Fruit fly (Drosophila melanogaster): ENCODE data around the gene CG33181.

The CG33181 gene

DNA sequence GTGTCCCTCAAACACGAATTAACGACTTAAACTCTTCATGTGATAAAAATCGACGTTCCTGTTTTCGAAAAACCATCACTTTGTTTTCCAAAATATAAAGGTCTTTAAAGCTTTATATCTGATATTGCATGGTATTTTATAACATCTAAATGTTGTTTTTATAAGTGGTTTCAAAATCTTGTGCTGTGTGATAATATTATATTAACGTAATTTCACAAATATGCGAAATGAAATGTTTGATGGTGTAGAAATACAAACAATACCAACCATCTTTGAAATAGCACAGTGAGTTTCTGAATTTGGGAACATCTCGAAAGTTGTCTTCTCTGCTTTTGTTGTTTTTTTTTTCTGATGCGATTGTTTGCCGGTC is 1.8 kb downstream of the CG33181 start (continued):
- TF ChIP-seq dsx (GFP tag; optimal IDR thresholded peaks at IDR 0.05; ENCODE audit: poor library complexity, severe bottlenecking): no peak
- TF ChIP-seq dac (GFP tag; optimal IDR thresholded peaks at IDR 0.05): no peak
- no peak for TF ChIP-seq fkh (GFP tag; optimal IDR thresholded peaks at IDR 0.05)
- no peak for TF ChIP-seq pdm3 (GFP tag; optimal IDR thresholded peaks at IDR 0.05)
- no peak for TF ChIP-seq CG10631 (GFP tag; optimal IDR thresholded peaks at IDR 0.05)
- TF ChIP-seq eg (GFP tag; IDR thresholded peaks at IDR 0.05): no peak
- TF ChIP-seq Sox14 (GFP tag; optimal IDR thresholded peaks at IDR 0.05): no peak
- TF ChIP-seq CG3032 (tag; optimal IDR thresholded peaks at IDR 0.05): peak; percentile 5
- TF ChIP-seq CG8119 (GFP tag; IDR thresholded peaks at IDR 0.05): no peak
- peak; percentile 26 for TF ChIP-seq CG6808 (GFP tag; optimal IDR thresholded peaks at IDR 0.05)
- TF ChIP-seq fd59A (GFP tag; optimal IDR thresholded peaks at IDR 0.05): no peak
- TF ChIP-seq Eip75B (GFP tag; optimal IDR thresholded peaks at IDR 0.05): peak; percentile 29
- no peak for TF ChIP-seq CG32006 (GFP tag; optimal IDR thresholded peaks at IDR 0.05)
- TF ChIP-seq Blimp-1 (GFP tag; optimal IDR thresholded peaks at IDR 0.05): no peak
- peak; percentile 27 for TF ChIP-seq lz (GFP tag; optimal IDR thresholded peaks at IDR 0.05)
- no peak for TF ChIP-seq CG6792 (GFP tag; optimal IDR thresholded peaks at IDR 0.05)
- TF ChIP-seq CG4318 (GFP tag; optimal IDR thresholded peaks at IDR 0.05): no peak
- TF ChIP-seq Sox102F (GFP tag; optimal IDR thresholded peaks at IDR 0.05): peak; percentile 17
- TF ChIP-seq Hr39 (GFP tag; optimal IDR thresholded peaks at IDR 0.05): peak; percentile 20
- peak; percentile 49 for TF ChIP-seq Met (GFP tag; optimal IDR thresholded peaks at IDR 0.05)
- no peak for TF ChIP-seq salr (GFP tag; optimal IDR thresholded peaks at IDR 0.05)
- TF ChIP-seq Eip93F (GFP tag; optimal IDR thresholded peaks at IDR 0.05): no peak

DNA sequence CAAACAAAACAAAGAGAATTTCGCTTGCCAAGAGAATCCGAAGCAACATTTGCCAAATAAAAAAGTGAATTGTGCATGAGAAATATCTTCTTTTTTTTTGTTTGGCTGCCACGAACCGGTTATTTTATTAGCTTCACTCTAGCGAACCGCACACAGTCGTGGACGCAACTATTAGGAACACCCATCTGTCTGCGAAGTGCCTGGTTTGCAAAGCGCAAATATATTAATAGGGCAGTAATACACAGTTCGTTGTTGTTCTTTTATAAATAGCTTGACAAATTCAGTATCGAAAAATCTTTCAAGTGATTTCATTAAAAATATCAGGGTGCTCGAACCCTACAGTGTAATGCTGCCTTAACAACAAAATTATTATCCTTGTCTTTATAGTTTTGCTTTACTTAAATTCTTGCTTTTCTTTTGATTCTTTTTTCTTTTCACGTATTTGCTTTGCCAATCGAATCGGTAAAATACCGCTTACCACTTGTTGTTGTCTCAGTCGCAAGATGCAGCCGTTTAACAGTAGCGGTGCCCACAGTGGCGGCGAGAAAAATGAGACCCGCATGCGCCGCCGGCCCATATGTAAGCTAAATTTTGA is 2.4 kb downstream of the CG33181 start:
- TF ChIP-seq Smox (GFP tag; optimal IDR thresholded peaks at IDR 0.05): peak; percentile 70
- no peak; the same call in 1 of the 2 replicates for TF ChIP-seq CG15336 (GFP tag; IDR thresholded peaks at IDR 0.05)
- no peak for TF ChIP-seq CG10669 (GFP tag; optimal IDR thresholded peaks at IDR 0.05)
- TF ChIP-seq CG1621 (tag; optimal IDR thresholded peaks at IDR 0.05): peak; percentile 21
- peak; percentile 29; the same call in 1 of the 2 replicates for TF ChIP-seq Gug (GFP tag; IDR thresholded peaks at IDR 0.05)
- TF ChIP-seq achi (GFP tag; optimal IDR thresholded peaks at IDR 0.05): peak; percentile 45
- TF ChIP-seq CG3919 (GFP tag; optimal IDR thresholded peaks at IDR 0.05): peak; percentile 42
- peak; percentile 62 for TF ChIP-seq CG3032 (tag; optimal IDR thresholded peaks at IDR 0.05)
- TF ChIP-seq cyc (GFP tag; optimal IDR thresholded peaks at IDR 0.05): peak; percentile 36
- peak; percentile 47 for TF ChIP-seq Ets96B (tag; optimal IDR thresholded peaks at IDR 0.05)
- no peak for TF ChIP-seq Eip93F (GFP tag; optimal IDR thresholded peaks at IDR 0.05)
- no peak for TF ChIP-seq CG11762 (GFP tag; optimal IDR thresholded peaks at IDR 0.05; ENCODE audit: insufficient read depth)
- peak; percentile 59 for TF ChIP-seq CG6163 (GFP tag; IDR thresholded peaks at IDR 0.05)
- TF ChIP-seq CG8632 (GFP tag; optimal IDR thresholded peaks at IDR 0.05): peak; percentile 58
- TF ChIP-seq Hr38 (GFP tag; optimal IDR thresholded peaks at IDR 0.05): peak; percentile 20
- no peak for TF ChIP-seq CG9139 (GFP tag; optimal IDR thresholded peaks at IDR 0.05)
- peak; percentile 25 for TF ChIP-seq CG6808 (GFP tag; optimal IDR thresholded peaks at IDR 0.05)
- TF ChIP-seq CG10631 (GFP tag; optimal IDR thresholded peaks at IDR 0.05): peak; percentile 22
- TF ChIP-seq Eip75B (GFP tag; optimal IDR thresholded peaks at IDR 0.05): peak; percentile 19
- TF ChIP-seq CG4318 (GFP tag; optimal IDR thresholded peaks at IDR 0.05): peak; percentile 4
- TF ChIP-seq esn (GFP tag; optimal IDR thresholded peaks at IDR 0.05): peak; percentile 61
- TF ChIP-seq CG8119 (GFP tag; IDR thresholded peaks at IDR 0.05): peak; percentile 48; the same call in 1 of the 3 replicates
- peak; percentile 40 for TF ChIP-seq Hr4 (GFP tag; optimal IDR thresholded peaks at IDR 0.05)
- peak; percentile 51 for TF ChIP-seq Sox14 (GFP tag; optimal IDR thresholded peaks at IDR 0.05)
- TF ChIP-seq CG34406 (GFP tag; optimal IDR thresholded peaks at IDR 0.05): peak; percentile 35
- no peak for TF ChIP-seq fd85E (GFP tag; optimal IDR thresholded peaks at IDR 0.05)
- TF ChIP-seq spab (GFP tag; optimal IDR thresholded peaks at IDR 0.05): peak; percentile 52
- TF ChIP-seq Hr39 (GFP tag; optimal IDR thresholded peaks at IDR 0.05): peak; percentile 50
- TF ChIP-seq net (GFP tag; optimal IDR thresholded peaks at IDR 0.05): peak; percentile 48
- peak; percentile 25 for TF ChIP-seq acj6 (GFP tag; optimal IDR thresholded peaks at IDR 0.05)
- peak; percentile 25 for TF ChIP-seq CG7368 (GFP tag; optimal IDR thresholded peaks at IDR 0.05)
- TF ChIP-seq ss (GFP tag; optimal IDR thresholded peaks at IDR 0.05): peak; percentile 61 to 68
- TF ChIP-seq Eip78C (GFP tag): peak; percentile 85
- peak; percentile 41 for TF ChIP-seq topi (GFP tag; optimal IDR thresholded peaks at IDR 0.05)
- peak; percentile 65 for TF ChIP-seq CG6276 (GFP tag; optimal IDR thresholded peaks at IDR 0.05)
- TF ChIP-seq Met (GFP tag; optimal IDR thresholded peaks at IDR 0.05): peak; percentile 46
- TF ChIP-seq eg (GFP tag; IDR thresholded peaks at IDR 0.05): peak; percentile 50
- peak in 1 of 2 experiments; percentile 59 for TF ChIP-seq salr (GFP tag; optimal IDR thresholded peaks at IDR 0.05)

Measured in whole organism, prepupa.